Fruit fly (Drosophila melanogaster): ENCODE results near the gene CG43116.
A peak's percentile ranks its signal among the peaks of the same experiment; 100 is the strongest.

Gene CG43116

DNA sequence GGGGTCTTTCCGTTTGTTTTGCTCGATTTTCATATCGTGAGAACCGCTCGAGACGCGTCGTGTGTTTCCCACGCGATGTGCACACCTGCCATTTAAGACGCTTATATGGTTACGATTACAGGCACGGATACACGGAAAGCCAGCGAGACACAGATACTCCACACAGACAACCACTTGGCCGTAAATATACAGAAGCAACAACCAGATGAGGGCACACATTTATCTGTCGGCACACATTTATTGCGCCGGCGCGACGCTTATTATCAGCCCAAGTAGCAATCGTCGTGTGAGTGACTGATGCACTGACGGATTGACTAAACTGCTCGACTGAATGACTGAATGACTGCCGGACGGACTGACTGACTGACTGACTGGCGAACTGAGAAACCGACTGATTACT lies 33.8 kb upstream of the CG43116 start:
- TF ChIP-seq Sin3A (optimal IDR thresholded peaks at IDR 0.05) (no peak), insv (optimal IDR thresholded peaks at IDR 0.05) (no peak), ttk (optimal IDR thresholded peaks at IDR 0.05) (no peak), h (optimal IDR thresholded peaks at IDR 0.05) (no peak)

DNA sequence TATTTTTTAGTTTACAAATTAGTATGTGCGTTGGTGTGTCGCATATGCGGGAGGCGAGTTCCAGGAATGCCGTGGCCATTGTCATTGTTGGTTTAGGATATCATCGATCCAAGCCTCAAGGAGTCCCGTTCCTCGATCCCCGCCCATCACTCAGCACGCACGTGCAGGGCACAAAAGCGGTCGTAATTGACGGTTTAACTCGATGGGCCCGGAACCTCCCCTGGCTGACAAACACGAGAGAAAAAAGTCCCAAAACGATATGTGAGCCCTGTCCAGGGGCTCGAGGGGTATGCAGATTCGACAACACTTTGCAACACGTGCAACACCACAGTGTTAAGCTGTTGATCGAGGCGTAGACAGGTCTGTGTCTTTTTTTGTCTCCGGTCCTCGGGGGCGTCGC lies 31.1 kb upstream of the CG43116 start:
- TF ChIP-seq Myc (optimal IDR thresholded peaks at IDR 0.05) = no peak
- TF ChIP-seq insv (optimal IDR thresholded peaks at IDR 0.05) = no peak
- no peak for TF ChIP-seq ttk (optimal IDR thresholded peaks at IDR 0.05)
- TF ChIP-seq h (optimal IDR thresholded peaks at IDR 0.05) = no peak
- TF ChIP-seq psq (optimal IDR thresholded peaks at IDR 0.05) = no peak
- TF ChIP-seq Sin3A (optimal IDR thresholded peaks at IDR 0.05) = no peak

DNA sequence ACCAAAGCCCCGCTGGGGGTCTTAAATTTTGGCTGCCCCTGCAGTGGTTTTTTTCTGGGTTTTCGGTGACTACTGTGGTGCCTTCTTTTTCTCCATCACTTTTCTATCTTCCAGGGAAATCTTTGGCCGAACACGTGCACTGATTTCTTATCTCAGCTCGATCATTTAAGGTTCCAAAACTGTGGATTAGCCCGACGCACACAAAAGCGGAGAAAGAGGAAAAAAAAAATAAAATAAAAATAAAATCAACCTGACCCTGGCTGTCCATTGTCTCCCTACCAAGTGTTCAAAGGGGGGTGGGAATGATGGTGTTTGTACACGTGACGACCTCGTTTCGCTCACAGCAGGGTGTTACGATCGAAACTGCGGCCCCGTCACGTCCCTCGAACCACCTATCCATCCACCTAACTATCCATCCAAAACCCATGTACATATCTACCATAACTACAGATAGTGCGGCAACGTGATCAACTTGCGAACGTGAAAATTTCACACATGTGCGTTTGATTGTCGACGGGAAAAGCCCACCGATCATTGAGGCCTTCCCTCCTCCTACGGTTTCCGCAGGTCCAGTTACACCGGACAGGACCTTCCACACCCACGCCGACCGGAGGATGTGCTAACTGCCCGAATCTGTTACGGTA lies 30.0 kb upstream of the CG43116 start:
- TF ChIP-seq Sin3A (optimal IDR thresholded peaks at IDR 0.05) = no peak
- no peak for TF ChIP-seq psq (optimal IDR thresholded peaks at IDR 0.05)
- no peak for TF ChIP-seq insv (optimal IDR thresholded peaks at IDR 0.05)
- no peak for TF ChIP-seq h (optimal IDR thresholded peaks at IDR 0.05)
- TF ChIP-seq Myc (optimal IDR thresholded peaks at IDR 0.05) = no peak
- TF ChIP-seq ttk (optimal IDR thresholded peaks at IDR 0.05) = no peak

DNA sequence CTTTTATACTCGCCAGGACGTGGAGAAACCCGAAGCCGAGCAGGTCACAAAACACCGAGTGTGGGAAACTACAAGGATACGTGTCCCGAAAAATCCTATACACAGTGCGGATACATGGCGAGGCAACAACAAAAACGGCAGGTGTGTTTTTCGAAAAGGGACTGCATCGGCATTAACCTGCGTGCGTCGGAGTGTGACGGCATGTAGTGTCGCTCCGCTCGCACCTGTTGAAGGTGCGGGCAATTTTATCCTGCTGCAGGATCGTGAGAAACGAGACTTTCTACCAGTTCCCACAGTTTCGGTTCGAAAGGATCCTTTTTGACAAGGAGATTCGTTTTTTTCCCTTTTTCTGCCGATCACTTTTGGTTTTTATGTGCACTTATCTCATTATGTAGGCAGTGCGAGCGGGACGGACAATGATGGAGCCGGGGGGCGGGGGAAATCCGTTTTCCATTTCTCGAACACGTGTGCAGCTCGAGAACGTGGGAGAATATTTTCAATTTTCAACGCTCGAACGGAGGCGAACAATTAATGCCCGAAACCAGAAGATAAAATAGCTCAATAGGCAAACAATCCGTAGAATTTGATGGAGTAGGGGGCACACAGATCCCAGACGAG lies 27.9 kb upstream of the CG43116 start:
- TF ChIP-seq psq (optimal IDR thresholded peaks at IDR 0.05) = no peak
- TF ChIP-seq h (optimal IDR thresholded peaks at IDR 0.05) = no peak
- no peak for TF ChIP-seq Sin3A (optimal IDR thresholded peaks at IDR 0.05)
- no peak for TF ChIP-seq insv (optimal IDR thresholded peaks at IDR 0.05)
- TF ChIP-seq Myc (optimal IDR thresholded peaks at IDR 0.05) = no peak
- TF ChIP-seq ttk (optimal IDR thresholded peaks at IDR 0.05) = no peak

DNA sequence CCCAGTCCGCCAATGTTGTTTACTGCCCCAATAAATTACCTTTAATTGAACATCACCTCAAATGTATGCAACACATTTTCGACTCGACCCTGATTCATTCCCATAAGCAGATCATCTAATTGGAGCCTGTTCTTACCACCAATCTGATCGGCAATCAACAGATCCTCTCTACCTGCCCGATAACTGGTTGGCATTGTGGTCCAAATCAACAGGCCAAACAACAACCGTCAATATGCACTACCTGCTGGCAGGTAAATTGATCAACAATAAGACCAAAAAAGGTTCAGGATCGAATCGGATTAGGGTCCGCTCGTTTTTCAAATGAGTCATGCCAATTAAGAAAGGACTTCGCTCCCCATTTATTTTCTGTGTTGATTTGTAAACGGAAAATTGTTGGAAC lies 26.5 kb upstream of the CG43116 start:
- TF ChIP-seq insv (optimal IDR thresholded peaks at IDR 0.05) (no peak), Myc (optimal IDR thresholded peaks at IDR 0.05) (no peak)

DNA sequence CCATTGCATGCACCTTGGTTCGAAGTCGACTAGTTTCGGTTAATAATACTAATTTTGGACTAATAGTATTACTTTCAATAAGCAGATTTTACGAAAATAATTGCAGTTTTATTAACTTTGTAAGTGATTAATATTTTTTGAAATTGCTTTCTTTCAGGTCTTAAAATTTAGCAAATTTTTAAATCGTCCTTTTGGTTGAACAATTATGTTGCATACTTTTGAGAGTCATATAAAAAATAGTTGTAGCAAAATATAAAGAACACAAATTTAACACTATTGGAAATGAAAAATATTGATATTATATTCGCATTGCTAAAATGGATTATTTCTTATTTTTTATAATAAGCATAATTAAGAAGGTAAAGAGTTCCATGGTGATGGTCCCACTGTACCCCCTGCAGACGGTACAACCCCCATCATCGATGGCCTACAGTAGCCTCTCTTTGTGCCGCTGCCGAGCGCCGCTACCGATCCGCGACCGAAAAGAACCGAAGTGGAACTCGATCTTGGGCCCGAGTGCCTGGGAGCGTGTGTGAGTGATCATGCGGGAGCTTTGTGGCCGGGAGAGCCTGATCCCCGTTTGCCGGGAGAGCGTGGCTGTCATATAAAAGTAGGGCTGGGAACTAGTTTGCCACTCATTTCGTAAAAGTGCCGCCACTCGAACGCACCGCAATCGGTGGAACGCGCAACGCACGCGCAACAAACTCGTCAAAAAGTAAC lies 24.6 kb upstream of the CG43116 start:
- TF ChIP-seq Myc (optimal IDR thresholded peaks at IDR 0.05) (no peak), h (optimal IDR thresholded peaks at IDR 0.05) (no peak), ttk (optimal IDR thresholded peaks at IDR 0.05) (no peak), insv (optimal IDR thresholded peaks at IDR 0.05) (no peak), psq (optimal IDR thresholded peaks at IDR 0.05) (no peak), Sin3A (optimal IDR thresholded peaks at IDR 0.05) (no peak)

DNA sequence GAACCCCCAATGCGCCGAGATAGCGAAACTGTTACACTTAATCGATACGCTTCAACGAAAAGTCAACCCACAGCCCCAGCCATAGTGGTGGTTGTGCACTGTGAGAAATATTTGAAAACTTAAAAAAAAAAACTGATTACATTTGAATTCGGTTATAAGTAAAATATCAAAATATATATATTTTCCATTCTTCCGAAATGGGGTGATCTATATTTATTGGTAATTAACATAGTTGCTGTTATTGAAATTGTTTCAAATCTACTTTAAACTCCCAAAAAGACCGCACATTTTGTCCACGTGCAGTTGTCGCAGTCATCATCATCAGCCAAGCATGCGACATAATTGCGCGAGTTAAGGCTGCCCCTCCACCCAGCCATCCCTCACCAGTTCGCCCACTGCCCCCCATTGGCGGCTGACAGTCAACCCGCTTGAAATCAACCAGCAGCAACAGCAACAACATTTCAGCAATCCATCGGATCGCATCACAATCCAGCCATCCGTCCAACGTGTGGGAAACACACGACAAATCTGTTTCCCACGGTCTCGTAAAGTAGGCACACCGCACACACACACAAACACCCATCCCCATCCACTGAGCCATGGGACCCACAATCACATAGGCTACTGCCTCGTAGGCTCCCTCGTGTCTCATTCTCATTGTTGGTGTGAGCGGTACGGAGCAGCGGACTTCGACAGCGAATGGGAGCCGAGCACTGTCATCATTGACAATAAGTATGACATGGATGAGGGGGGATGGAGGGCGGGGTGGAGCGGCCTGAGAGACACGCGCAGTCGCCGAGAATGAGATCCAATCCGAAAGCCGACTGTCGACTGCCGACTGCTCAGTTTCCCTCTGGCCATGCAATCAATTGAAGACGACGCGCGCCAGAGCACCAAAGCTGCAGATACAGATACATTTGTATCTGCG lies 23.7 kb upstream of the CG43116 start:
- TF ChIP-seq psq (optimal IDR thresholded peaks at IDR 0.05) (no peak), h (optimal IDR thresholded peaks at IDR 0.05) (peak; percentile 43)

DNA sequence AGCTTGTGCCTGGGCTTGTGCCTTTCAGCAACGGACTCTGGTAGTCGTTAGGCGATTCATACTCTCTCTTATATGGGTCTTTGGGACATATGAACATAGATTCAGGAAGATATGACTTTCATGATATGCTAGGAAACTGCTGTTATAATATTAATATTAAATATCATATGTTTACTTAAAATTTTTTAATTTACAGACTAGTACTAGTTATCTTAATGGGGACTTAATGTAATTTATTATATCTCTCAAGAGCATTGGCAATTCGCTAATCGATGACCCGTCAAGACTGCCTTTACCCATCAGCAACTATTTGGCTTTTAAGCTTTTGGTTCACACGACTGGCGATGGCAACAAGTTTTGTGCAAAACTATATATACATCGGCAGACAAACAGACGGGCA lies 22.4 kb upstream of the CG43116 start:
- TF ChIP-seq insv (optimal IDR thresholded peaks at IDR 0.05) = no peak
- no peak for TF ChIP-seq h (optimal IDR thresholded peaks at IDR 0.05)
- no peak for TF ChIP-seq ttk (optimal IDR thresholded peaks at IDR 0.05)
- TF ChIP-seq psq (optimal IDR thresholded peaks at IDR 0.05) = no peak
- TF ChIP-seq Sin3A (optimal IDR thresholded peaks at IDR 0.05) = no peak
- no peak for TF ChIP-seq Myc (optimal IDR thresholded peaks at IDR 0.05)

DNA sequence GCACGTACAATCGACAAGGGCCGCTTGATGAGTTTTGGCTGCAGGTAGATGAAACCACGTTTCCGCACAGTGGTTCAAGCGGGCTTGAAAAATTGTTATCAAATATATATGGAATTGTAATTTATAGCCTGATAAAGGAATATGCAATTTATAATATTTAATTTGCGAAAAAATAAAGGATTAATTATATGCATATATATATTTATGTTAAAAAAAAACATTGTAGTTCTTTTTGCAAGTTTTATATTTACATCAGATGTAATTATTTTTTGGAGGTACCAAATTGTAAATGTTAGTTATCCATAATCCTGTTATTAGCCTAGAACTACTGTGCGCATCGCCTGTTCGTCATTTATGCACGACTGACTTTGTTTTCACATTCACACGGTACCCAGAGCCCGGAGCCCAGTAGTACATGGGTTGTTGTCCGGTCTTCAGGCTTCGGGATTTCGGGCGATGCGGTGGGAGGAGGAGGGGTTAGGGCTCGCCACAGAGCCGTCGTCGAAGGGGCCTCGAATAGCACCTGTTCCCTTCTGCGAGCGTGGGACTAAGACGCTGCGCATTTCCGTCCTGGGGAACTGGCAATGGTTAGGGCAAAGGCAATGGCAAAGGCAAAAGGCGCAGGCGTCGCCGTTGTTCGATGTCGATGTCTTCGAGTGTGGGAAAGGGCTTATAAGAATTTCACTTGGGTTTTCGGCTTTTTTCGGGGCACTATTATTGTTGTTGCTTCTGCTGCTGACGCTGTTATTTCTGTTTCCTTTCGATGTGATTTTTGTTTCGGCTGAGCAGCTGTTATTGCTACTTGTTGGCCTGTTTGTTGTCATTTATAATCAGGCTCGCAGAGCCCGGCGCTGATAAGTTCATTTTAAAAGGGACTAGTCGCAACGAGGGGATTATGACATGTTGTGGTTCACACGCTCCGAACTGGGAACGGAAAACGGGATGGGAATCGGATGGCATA lies 21.3 kb upstream of the CG43116 start:
- no peak for TF ChIP-seq ttk (optimal IDR thresholded peaks at IDR 0.05)
- no peak for TF ChIP-seq Myc (optimal IDR thresholded peaks at IDR 0.05)
- TF ChIP-seq insv (optimal IDR thresholded peaks at IDR 0.05) = no peak
- TF ChIP-seq Sin3A (optimal IDR thresholded peaks at IDR 0.05) = no peak
- no peak for TF ChIP-seq h (optimal IDR thresholded peaks at IDR 0.05)
- no peak for TF ChIP-seq psq (optimal IDR thresholded peaks at IDR 0.05)

DNA sequence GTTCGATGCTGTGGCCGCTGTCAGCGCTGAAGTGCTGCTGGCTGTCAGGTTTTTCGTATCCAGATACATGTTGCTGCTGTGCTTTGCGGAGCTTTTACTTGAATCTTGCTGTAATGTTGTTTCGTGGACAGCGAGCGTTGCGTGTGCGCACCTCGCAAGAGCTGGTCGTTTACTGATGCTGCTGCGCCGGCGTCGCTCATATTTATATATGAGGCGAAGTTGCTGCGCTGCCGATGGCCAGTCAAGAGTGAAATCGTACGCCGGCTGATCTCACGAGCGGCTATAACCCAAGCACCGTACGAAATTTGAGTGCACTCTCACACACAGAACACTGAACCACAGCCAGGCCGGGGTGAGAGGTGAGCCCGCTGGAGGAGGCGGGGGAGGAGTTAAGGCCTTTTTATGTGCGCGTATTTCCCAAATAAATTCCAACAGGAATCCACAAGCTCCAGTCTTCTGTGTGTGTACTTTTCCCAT lies 20.5 kb upstream of the CG43116 start:
- TF ChIP-seq Sin3A (optimal IDR thresholded peaks at IDR 0.05) = no peak
- no peak for TF ChIP-seq psq (optimal IDR thresholded peaks at IDR 0.05)
- TF ChIP-seq Myc (optimal IDR thresholded peaks at IDR 0.05) = no peak
- TF ChIP-seq ttk (optimal IDR thresholded peaks at IDR 0.05) = no peak
- TF ChIP-seq insv (optimal IDR thresholded peaks at IDR 0.05) = no peak
- TF ChIP-seq h (optimal IDR thresholded peaks at IDR 0.05) = no peak

DNA sequence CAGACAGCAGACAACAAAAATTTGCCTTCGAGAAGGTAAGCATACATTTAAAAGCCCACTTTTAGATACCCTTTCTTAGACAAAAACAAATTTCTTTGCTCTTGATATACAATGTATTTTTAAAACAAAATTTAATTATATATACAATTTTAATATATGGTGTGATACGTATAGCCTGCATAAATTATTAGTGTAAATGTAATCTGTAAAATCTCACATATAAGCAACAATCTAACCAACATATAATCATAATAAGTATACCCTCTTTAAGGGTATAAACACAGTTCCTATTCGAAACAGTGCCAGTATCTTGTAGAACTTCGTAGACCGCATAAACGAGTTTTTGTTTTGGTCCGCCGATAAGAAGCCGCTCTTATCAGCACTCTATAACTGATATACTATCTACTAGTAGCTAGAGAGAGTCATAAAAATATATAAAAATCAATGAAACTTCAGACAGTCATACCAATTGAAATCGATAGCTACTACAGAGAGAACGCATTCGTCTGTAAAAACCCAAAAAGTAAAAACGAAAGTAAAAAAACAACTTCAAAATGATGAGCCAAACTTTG lies 17.6 kb upstream of the CG43116 start, which contains the start of gene Kaz-m1:
Kaz-m1 (plus strand) TSS at position 460 of the 572 bp plus-strand sequence.
- TF ChIP-seq Myc (optimal IDR thresholded peaks at IDR 0.05) = no peak
- TF ChIP-seq Sin3A (optimal IDR thresholded peaks at IDR 0.05) = no peak
- no peak for TF ChIP-seq insv (optimal IDR thresholded peaks at IDR 0.05)
- no peak for TF ChIP-seq h (optimal IDR thresholded peaks at IDR 0.05)
- no peak for TF ChIP-seq ttk (optimal IDR thresholded peaks at IDR 0.05)
- no peak for TF ChIP-seq psq (optimal IDR thresholded peaks at IDR 0.05)

Measured in Kc167 (cell line).